Fruit fly (Drosophila melanogaster): Measurements from ENCODE around the gene CG10657.

Gene CG10657

DNA sequence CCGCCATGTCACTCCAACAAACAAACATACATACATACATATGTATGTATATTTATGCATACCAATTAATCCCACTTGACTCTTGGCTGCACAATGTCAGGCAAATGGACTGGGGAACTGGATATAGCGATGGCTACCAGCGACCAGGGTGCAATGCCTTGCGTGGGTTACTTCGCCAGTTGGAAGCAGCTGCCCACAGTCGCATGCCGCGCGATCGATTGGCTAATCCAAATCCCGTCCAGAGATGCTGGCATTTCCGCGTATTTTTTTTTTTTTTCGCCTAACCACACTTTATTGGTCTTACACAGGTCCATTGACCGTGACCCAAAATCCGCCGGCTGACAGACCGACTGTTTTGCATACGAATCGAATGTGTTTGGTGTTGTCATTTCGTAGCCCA is 2.7 kb downstream of the CG10657 start:
- TF ChIP-seq CG31224 (GFP tag; IDR thresholded peaks at IDR 0.05) (no peak), CG8089 (GFP tag; optimal IDR thresholded peaks at IDR 0.05) (no peak), CG4282 (GFP tag; optimal IDR thresholded peaks at IDR 0.05) (no peak), tna (GFP tag; IDR thresholded peaks at IDR 0.05; ENCODE audit: partially characterized antibody) (no peak), Eip74EF (GFP tag; optimal IDR thresholded peaks at IDR 0.05) (peak in 1 of 2 experiments; percentile 85), ase (GFP tag; IDR thresholded peaks at IDR 0.05) (no peak), CG2116 (GFP tag; optimal IDR thresholded peaks at IDR 0.05) (no peak), CG11504 (tag; optimal IDR thresholded peaks at IDR 0.05) (no peak), CG17359 (tag; optimal IDR thresholded peaks at IDR 0.05) (no peak), vvl (GFP tag; IDR thresholded peaks at IDR 0.05) (peak; percentile 27; the same call in 1 of the 2 replicates), H15 (GFP tag; IDR thresholded peaks at IDR 0.05) (no peak), sqz (GFP tag; optimal IDR thresholded peaks at IDR 0.05) (peak; percentile 28), Mrtf (GFP tag; IDR thresholded peaks at IDR 0.05) (no peak), emc (GFP tag; optimal IDR thresholded peaks at IDR 0.05) (no peak), CG17385 (GFP tag; optimal IDR thresholded peaks at IDR 0.05) (no peak), CG33213 (GFP tag; optimal IDR thresholded peaks at IDR 0.05) (no peak), gt (GFP tag; IDR thresholded peaks at IDR 0.05) (no peak), stwl (tag; optimal IDR thresholded peaks at IDR 0.05) (no peak), CG17802 (tag; optimal IDR thresholded peaks at IDR 0.05) (no peak), bbx (GFP tag; IDR thresholded peaks at IDR 0.05; ENCODE audit: partially characterized antibody) (no peak), chm (GFP tag; IDR thresholded peaks at IDR 0.05) (no peak), mld (GFP tag; IDR thresholded peaks at IDR 0.05; ENCODE audit: partially characterized antibody) (no peak), tup (GFP tag; optimal IDR thresholded peaks at IDR 0.05) (no peak), sr (GFP tag; IDR thresholded peaks at IDR 0.05) (peak; percentile 58; the same call in 1 of the 3 replicates), CG14014 (GFP tag; IDR thresholded peaks at IDR 0.05) (no peak), CG1529 (GFP tag; optimal IDR thresholded peaks at IDR 0.05) (no peak), CG11093 (GFP tag; IDR thresholded peaks at IDR 0.05) (no peak), dmrt99B (tag; optimal IDR thresholded peaks at IDR 0.05) (no peak), CG13287 (GFP tag; IDR thresholded peaks at IDR 0.05; ENCODE audit: partially characterized antibody) (no peak), CG7839 (tag; optimal IDR thresholded peaks at IDR 0.05) (no peak), CG12155 (GFP tag; optimal IDR thresholded peaks at IDR 0.05) (no peak), CG2199 (GFP tag; IDR thresholded peaks at IDR 0.05) (no peak), CG11247 (GFP tag; IDR thresholded peaks at IDR 0.05) (no peak), dan (GFP tag; IDR thresholded peaks at IDR 0.05) (no peak), CG30020 (tag; optimal IDR thresholded peaks at IDR 0.05) (no peak), ftz-f1 (GFP tag; optimal IDR thresholded peaks at IDR 0.05) (peak; percentile 32)

DNA sequence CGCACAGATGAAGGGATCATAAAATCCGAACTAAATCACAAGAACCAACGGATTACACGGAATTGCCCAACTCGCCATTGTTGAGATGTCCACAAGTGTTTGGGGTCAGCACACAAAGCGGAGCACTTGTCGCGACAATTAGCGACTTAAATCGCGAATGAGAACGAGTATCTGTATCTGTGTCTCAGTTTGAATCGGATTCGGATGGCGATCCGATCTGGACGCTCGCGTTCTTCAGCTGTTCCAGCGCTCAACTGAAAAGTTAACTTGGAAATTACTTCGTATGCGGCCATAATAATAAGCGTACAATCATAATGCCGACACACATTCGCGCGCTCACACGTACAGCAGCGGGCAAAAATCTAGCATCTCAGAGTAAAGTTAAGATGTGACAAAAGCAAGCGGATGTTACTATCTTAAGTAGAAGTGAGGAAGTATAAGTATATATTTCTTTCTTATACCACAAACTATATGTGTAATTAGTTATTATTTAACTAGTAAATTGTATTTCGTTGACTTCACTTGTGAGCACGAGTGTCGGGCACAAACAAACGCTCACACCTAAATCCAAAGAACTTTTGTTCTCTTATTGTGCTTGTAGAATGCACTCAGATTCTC is 6.5 kb downstream of the CG10657 start, which contains the start of gene CG10660:
Gene CG10660, minus strand, starts transcription at position 259 of the 618 bp plus-strand sequence.
- TF ChIP-seq CG14050 (GFP tag; IDR thresholded peaks at IDR 0.05) = peak; percentile 84
- TF ChIP-seq CG15696 (tag; optimal IDR thresholded peaks at IDR 0.05) = peak; percentile 12
- no peak for TF ChIP-seq zen2 (GFP tag; IDR thresholded peaks at IDR 0.05; ENCODE audit: partially characterized antibody)
- TF ChIP-seq D19A (tag; optimal IDR thresholded peaks at IDR 0.05) = peak; percentile 87
- peak; percentile 86 for TF ChIP-seq Rfx (GFP tag; IDR thresholded peaks at IDR 0.05)
- TF ChIP-seq phol (tag; optimal IDR thresholded peaks at IDR 0.05) = peak; percentile 86
- peak; percentile 61 for TF ChIP-seq trh (GFP tag; optimal IDR thresholded peaks at IDR 0.05)
- peak; percentile 94 for TF ChIP-seq CG7839 (tag; optimal IDR thresholded peaks at IDR 0.05)
- TF ChIP-seq ro (GFP tag; IDR thresholded peaks at IDR 0.05) = no peak
- TF ChIP-seq Hr78 (GFP tag; optimal IDR thresholded peaks at IDR 0.05) = peak in 1 of 2 experiments; percentile 67
- no peak for TF ChIP-seq amos (GFP tag; IDR thresholded peaks at IDR 0.05; ENCODE audit: partially characterized antibody)
- TF ChIP-seq CG9817 (tag; optimal IDR thresholded peaks at IDR 0.05) = peak; percentile 74
- peak; percentile 67; the same call in 1 of the 2 replicates for TF ChIP-seq CG4730 (GFP tag; IDR thresholded peaks at IDR 0.05)
- TF ChIP-seq CG13775 (GFP tag; optimal IDR thresholded peaks at IDR 0.05) = peak; percentile 76
- TF ChIP-seq H2.0 (GFP tag; IDR thresholded peaks at IDR 0.05) = peak; percentile 82
- TF ChIP-seq ci (GFP tag; IDR thresholded peaks at IDR 0.05) = peak; percentile 96
- TF ChIP-seq rib (GFP tag; IDR thresholded peaks at IDR 0.05) = 0 out of 2 replicates have a peak, but pooled peaks have one; percentile 16

Data from whole organism, embryonic.